Worm (Caenorhabditis elegans): ENCODE measurements around the gene odr-8.

DNA sequence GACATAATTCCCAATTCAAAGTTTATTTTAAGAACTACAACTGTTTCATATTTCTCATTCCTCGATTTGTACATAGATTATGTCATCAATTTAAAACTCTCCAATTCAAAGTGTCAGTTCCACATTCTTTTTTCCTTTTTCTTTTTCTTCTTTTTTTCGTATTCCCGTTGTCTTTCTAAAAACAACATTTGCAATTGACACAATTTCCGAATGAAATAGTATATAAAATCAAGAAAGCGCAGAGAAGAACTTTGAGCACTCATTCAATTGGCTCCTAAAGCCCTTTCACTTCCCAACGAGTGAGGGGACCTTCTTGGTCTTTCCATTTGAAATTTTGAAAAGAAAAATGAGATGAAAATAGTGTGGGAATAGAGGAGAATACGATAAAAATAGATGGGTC is 35.1 kb downstream of the odr-8 start:
- TF ChIP-seq lir-3 (tag; optimal IDR thresholded peaks at IDR 0.05) (no peak), zfp-2 (tag; optimal IDR thresholded peaks at IDR 0.05) (no peak), ctbp-1 (GFP tag; IDR thresholded peaks at IDR 0.05) (no peak), set-16 (GFP tag; IDR thresholded peaks at IDR 0.05) (no peak), ztf-7 (tag; optimal IDR thresholded peaks at IDR 0.05) (no peak)
